Worm (Caenorhabditis elegans) whole organism, L2 larva: ENCODE measurements around the gene Y62E10A.24.

Experiments used
- F13H6.1 ChIP-seq: sonication (generic microtip); optimal IDR thresholded peaks from 2 replicates; lab custom pipeline; 2016; ENCODE audit warnings: missing genetic modification characterization, missing compliant biosample characterization
- aly-2 ChIP-seq: fragments of 150-350 bp; optimal IDR thresholded peaks from 2 replicates; lab custom pipeline; 2014; ENCODE audit warnings: missing biosample characterization, missing genetic modification characterization
- ceh-82 ChIP-seq: fragments of 150-350 bp; optimal IDR thresholded peaks from 2 replicates; lab custom pipeline; 2014; ENCODE audit warnings: missing biosample characterization, missing genetic modification characterization
- lin-11 ChIP-seq: fragments of 150-350 bp; sonication (generic microtip); optimal IDR thresholded peaks from 2 replicates; lab custom pipeline; 2014; ENCODE audit warnings: missing biosample characterization, missing genetic modification characterization, inconsistent platforms, mixed read lengths
- lsy-2 ChIP-seq, 2 experiments: fragments of 150-350 bp in 1 of 2; sonication (generic microtip) in 1 of 2; optimal IDR thresholded peaks; 2 replicates each; lab custom pipeline; 2014 to 2017; ENCODE audit warnings: missing biosample characterization in 2 of 2, missing genetic modification characterization in 2 of 2
- nhr-10 ChIP-seq: sonication (generic microtip); optimal IDR thresholded peaks from 2 replicates; lab custom pipeline; 2017; ENCODE audit warnings: missing biosample characterization, missing genetic modification characterization
- nhr-11 ChIP-seq: fragments of 150-350 bp; optimal IDR thresholded peaks from 2 replicates; lab custom pipeline; 2014; ENCODE audit warnings: missing biosample characterization, missing genetic modification characterization
- nhr-21 ChIP-seq: fragments of 150-350 bp; optimal IDR thresholded peaks from 2 replicates; lab custom pipeline; 2014; ENCODE audit warnings: missing biosample characterization, missing genetic modification characterization
- nhr-25 ChIP-seq: fragments of 150-350 bp; sonication (generic microtip); optimal IDR thresholded peaks from 3 replicates; lab custom pipeline; 2014; ENCODE audit warnings: missing biosample characterization, missing genetic modification characterization
- peb-1 ChIP-seq: fragments of 150-350 bp; optimal IDR thresholded peaks from 2 replicates; lab custom pipeline; 2014; ENCODE audit warnings: missing biosample characterization, missing genetic modification characterization
- sem-4 ChIP-seq: fragments of 150-350 bp; optimal IDR thresholded peaks from 2 replicates; lab custom pipeline; 2014; ENCODE audit warnings: missing biosample characterization, missing genetic modification reagents, missing genetic modification characterization
- snpc-4 ChIP-seq: fragments of 150-350 bp; optimal IDR thresholded peaks from 2 replicates; lab custom pipeline; 2014; ENCODE audit warnings: missing biosample characterization, missing genetic modification characterization
- unc-55 ChIP-seq: fragments of 150-350 bp; sonication (generic microtip); optimal IDR thresholded peaks from 3 replicates; lab custom pipeline; 2014; ENCODE audit warnings: missing biosample characterization, missing genetic modification reagents, missing genetic modification characterization
- unc-62 ChIP-seq: fragments of 150-350 bp; optimal IDR thresholded peaks from 2 replicates; lab custom pipeline; 2014; ENCODE audit warnings: missing biosample characterization, missing genetic modification reagents, missing genetic modification characterization

DNA sequence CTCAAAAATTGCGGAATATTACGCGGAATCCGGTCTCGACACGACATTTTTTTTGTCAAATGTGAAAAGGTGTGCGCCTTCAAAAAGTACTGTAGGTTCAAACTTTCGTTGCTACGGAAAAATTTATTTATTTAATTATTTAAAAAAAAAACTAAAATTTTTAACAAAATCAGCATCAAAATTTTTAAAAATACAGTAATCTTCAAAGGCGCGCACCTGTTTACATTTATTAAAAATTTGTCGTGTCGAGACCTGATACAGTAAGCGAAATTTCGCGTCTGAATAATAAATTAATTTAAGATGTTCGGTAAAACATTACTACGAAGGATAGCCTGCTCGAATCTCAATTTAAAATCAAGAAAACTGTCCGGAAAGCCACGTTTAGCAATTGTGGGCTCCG is 1.2 kb downstream of the Y62E10A.24 start, which contains the start of gene Y62E10A.6:
- no peak for TF ChIP-seq nhr-21
- TF ChIP-seq unc-62, result no peak
- TF ChIP-seq nhr-25 (tag; lab: Kevin White, UChicago), result no peak
- TF ChIP-seq snpc-4 (tag; lab: Kevin White, UChicago), result no peak
- TF ChIP-seq F13H6.1, result no peak
- TF ChIP-seq ceh-82 (tag; lab: Kevin White, UChicago), result no peak
- no peak for TF ChIP-seq nhr-10 (tag; lab: Kevin White, UChicago)
- no peak for TF ChIP-seq sem-4 (tag; lab: Kevin White, UChicago)
- TF ChIP-seq lin-11 (tag; lab: Kevin White, UChicago), result no peak
- no peak for TF ChIP-seq aly-2
- no peak for TF ChIP-seq unc-55 (GFP tag; lab: Kevin White, UChicago)
- no peak for TF ChIP-seq nhr-11 (tag; lab: Kevin White, UChicago)
- TF ChIP-seq peb-1 (tag; lab: Kevin White, UChicago), result no peak
- no peak for TF ChIP-seq lsy-2 (tag; optimal IDR thresholded peaks at IDR 0.05; lab: Kevin White, UChicago)
